Fruit fly (Drosophila melanogaster) whole organism, embryonic: ENCODE data around the gene CG13920.
A peak's percentile ranks its signal among the peaks of the same experiment; 100 is the strongest.

Source experiments
- ATbp ChIP-seq: fragments of 200-800 bp; sonication (Bioruptor generic); optimal IDR thresholded peaks from 2 replicates; lab custom pipeline; 2017; ENCODE audit warnings: missing biosample characterization, mild to moderate bottlenecking, missing genetic modification characterization, missing genetic modification reagents
- Aef1 ChIP-seq: fragments of 200-800 bp; sonication (Bioruptor generic); IDR thresholded peaks from 3 replicates; pipeline ENCODE4 v1.3.6; 2022; ENCODE audit warnings: missing biosample characterization, missing genetic modification characterization
- Antp ChIP-seq: fragments of 200-800 bp; sonication (Bioruptor generic); optimal IDR thresholded peaks from 3 replicates; lab custom pipeline; 2016; ENCODE audit warnings: missing biosample characterization, missing genetic modification characterization
- Atf-2 ChIP-seq: fragments of 200-800 bp; sonication (Bioruptor generic); optimal IDR thresholded peaks from 2 replicates; lab custom pipeline; 2016; ENCODE audit warnings: missing biosample characterization, missing genetic modification characterization
- Bdp1 ChIP-seq: fragments of 200-800 bp; sonication (Bioruptor generic); optimal IDR thresholded peaks from 3 replicates; lab custom pipeline; 2016; ENCODE audit warnings: missing biosample characterization, missing genetic modification characterization
- C15 ChIP-seq: fragments of 200-800 bp; sonication (Bioruptor generic); IDR thresholded peaks from 3 replicates; pipeline ENCODE4 v1.3.6; 2022; ENCODE audit warnings: missing biosample characterization, missing genetic modification characterization
- CG1024 ChIP-seq: fragments of 200-800 bp; sonication (Bioruptor generic); IDR thresholded peaks from 2 replicates; pipeline ENCODE4 v1.3.6; 2022; ENCODE audit warnings: missing biosample characterization, missing genetic modification characterization
- CG10274 ChIP-seq: fragments of 200-800 bp; sonication (Bioruptor generic); optimal IDR thresholded peaks from 3 replicates; lab custom pipeline; 2017; ENCODE audit warnings: missing biosample characterization, mild to moderate bottlenecking, missing genetic modification characterization
- CG10321 ChIP-seq: fragments of 200-800 bp; sonication (Bioruptor generic); IDR thresholded peaks from 2 replicates; pipeline ENCODE4 v1.3.6; 2022; ENCODE audit warnings: missing biosample characterization, missing genetic modification characterization
- CG10366 ChIP-seq: fragments of 200-800 bp; sonication (Bioruptor generic); IDR thresholded peaks from 2 replicates; pipeline ENCODE4 v1.3.6; 2022; ENCODE audit warnings: missing biosample characterization, missing genetic modification characterization
- CG11560 ChIP-seq: fragments of 200-800 bp; sonication (Bioruptor generic); IDR thresholded peaks from 3 replicates; pipeline ENCODE4 v1.3.6; 2022; ENCODE audit warnings: missing biosample characterization, missing genetic modification characterization
- CG11695 ChIP-seq: fragments of 200-800 bp; sonication (Bioruptor generic); IDR thresholded peaks from 3 replicates; pipeline ENCODE4 v1.3.6; 2022; ENCODE audit warnings: missing biosample characterization, missing genetic modification characterization
- CG12391 ChIP-seq: fragments of 200-800 bp; sonication (Bioruptor generic); optimal IDR thresholded peaks from 3 replicates; lab custom pipeline; 2018; ENCODE audit warnings: missing biosample characterization, mild to moderate bottlenecking, missing genetic modification characterization, moderate library complexity
- CG13123 ChIP-seq: fragments of 200-800 bp; sonication (Bioruptor generic); optimal IDR thresholded peaks from 2 replicates; lab custom pipeline; 2016; ENCODE audit warnings: missing biosample characterization, missing genetic modification characterization
- CG15514 ChIP-seq: fragments of 200-800 bp; sonication (Bioruptor generic); optimal IDR thresholded peaks from 3 replicates; lab custom pipeline; 2017; ENCODE audit warnings: missing biosample characterization, missing genetic modification characterization, mild to moderate bottlenecking, moderate library complexity, missing genetic modification reagents
- CG30431 ChIP-seq: fragments of 200-800 bp; sonication (Bioruptor generic); optimal IDR thresholded peaks from 2 replicates; lab custom pipeline; 2017; ENCODE audit warnings: missing biosample characterization, missing genetic modification characterization
- CG3163 ChIP-seq: fragments of 200-800 bp; sonication (Bioruptor generic); optimal IDR thresholded peaks from 3 replicates; lab custom pipeline; 2016; ENCODE audit warnings: missing biosample characterization, missing genetic modification characterization
- CG6683 ChIP-seq: fragments of 200-800 bp; sonication (Bioruptor generic); optimal IDR thresholded peaks from 2 replicates; lab custom pipeline; 2017; ENCODE audit warnings: missing biosample characterization, mild to moderate bottlenecking, missing genetic modification characterization, missing genetic modification reagents
- CG7271 ChIP-seq: fragments of 200-800 bp; sonication (Bioruptor generic); optimal IDR thresholded peaks from 2 replicates; lab custom pipeline; 2018; ENCODE audit warnings: missing biosample characterization, mild to moderate bottlenecking, missing genetic modification characterization, moderate library complexity
- CG8281 ChIP-seq: fragments of 200-800 bp; sonication (Bioruptor generic); optimal IDR thresholded peaks from 2 replicates; lab custom pipeline; 2018; ENCODE audit warnings: missing biosample characterization, mild to moderate bottlenecking, missing genetic modification characterization, moderate library complexity
- Fer1 ChIP-seq: fragments of 200-800 bp; sonication (Bioruptor generic); optimal IDR thresholded peaks from 2 replicates; lab custom pipeline; 2017; ENCODE audit warnings: missing biosample characterization, mild to moderate bottlenecking, missing genetic modification characterization
- HHEX ChIP-seq: fragments of 200-800 bp; sonication (Bioruptor generic); optimal IDR thresholded peaks from 3 replicates; lab custom pipeline; 2017; ENCODE audit warnings: missing biosample characterization, mild to moderate bottlenecking, missing genetic modification characterization, missing genetic modification reagents
- HLHmδ ChIP-seq: fragments of 200-800 bp; sonication (Bioruptor generic); optimal IDR thresholded peaks from 2 replicates; lab custom pipeline; 2018; ENCODE audit warnings: missing biosample characterization, mild to moderate bottlenecking, missing genetic modification characterization, moderate library complexity
- HmgZ ChIP-seq: fragments of 200-800 bp; sonication (Bioruptor generic); optimal IDR thresholded peaks from 2 replicates; lab custom pipeline; 2018; ENCODE audit warnings: missing biosample characterization, mild to moderate bottlenecking, missing genetic modification characterization
- Hsf ChIP-seq: fragments of 200-800 bp; sonication (Bioruptor generic); optimal IDR thresholded peaks from 3 replicates; lab custom pipeline; 2016; ENCODE audit warnings: missing biosample characterization, missing genetic modification characterization
- Poxn ChIP-seq: fragments of 200-800 bp; sonication (Bioruptor generic); IDR thresholded peaks from 2 replicates; pipeline ENCODE4 v1.3.6; 2022; ENCODE audit warnings: missing biosample characterization, missing genetic modification characterization
- Spps ChIP-seq: fragments of 200-800 bp; sonication (Bioruptor generic); optimal IDR thresholded peaks from 2 replicates; lab custom pipeline; 2018; ENCODE audit warnings: missing biosample characterization, mild to moderate bottlenecking, missing genetic modification characterization
- Vsx1 ChIP-seq: fragments of 200-800 bp; sonication (Bioruptor generic); optimal IDR thresholded peaks from 2 replicates; lab custom pipeline; 2017; ENCODE audit warnings: missing biosample characterization, mild to moderate bottlenecking, missing genetic modification characterization, missing genetic modification reagents
- Xrp1 ChIP-seq: fragments of 200-800 bp; sonication (Bioruptor generic); IDR thresholded peaks from 2 replicates; pipeline ENCODE4 v1.3.6; 2022; ENCODE audit warnings: missing biosample characterization, missing genetic modification characterization
- al ChIP-seq: fragments of 200-800 bp; sonication (Bioruptor generic); IDR thresholded peaks from 2 replicates; pipeline ENCODE4 v1.3.6; 2022; ENCODE audit warnings: missing biosample characterization, missing genetic modification characterization
- bcd ChIP-seq: fragments of 200-800 bp; sonication (Bioruptor generic); optimal IDR thresholded peaks from 2 replicates; lab custom pipeline; 2017; ENCODE audit warnings: missing biosample characterization, mild to moderate bottlenecking, missing genetic modification characterization
- dimm ChIP-seq: fragments of 200-800 bp; sonication (Bioruptor generic); IDR thresholded peaks from 2 replicates; pipeline ENCODE4 v1.3.6; 2022; ENCODE audit warnings: missing biosample characterization, missing genetic modification characterization
- dysf ChIP-seq: fragments of 200-800 bp; sonication (Bioruptor generic); IDR thresholded peaks from 3 replicates; pipeline ENCODE4 v1.3.6; 2022; ENCODE audit warnings: missing biosample characterization, missing genetic modification characterization
- ewg ChIP-seq: fragments of 200-800 bp; sonication (Bioruptor generic); optimal IDR thresholded peaks from 3 replicates; lab custom pipeline; 2017; ENCODE audit warnings: mild to moderate bottlenecking, missing biosample characterization, missing genetic modification reagents, missing genetic modification characterization
- fu2 ChIP-seq: fragments of 200-800 bp; sonication (Bioruptor generic); optimal IDR thresholded peaks from 2 replicates; lab custom pipeline; 2016; ENCODE audit warnings: missing biosample characterization, missing genetic modification characterization
- gem ChIP-seq: fragments of 200-800 bp; sonication (Bioruptor generic); optimal IDR thresholded peaks from 2 replicates; lab custom pipeline; 2019; ENCODE audit warnings: missing biosample characterization, mild to moderate bottlenecking, missing genetic modification characterization, moderate library complexity
- gsb-n ChIP-seq: fragments of 200-800 bp; sonication (Bioruptor generic); optimal IDR thresholded peaks from 3 replicates; lab custom pipeline; 2018; ENCODE audit warnings: missing biosample characterization, mild to moderate bottlenecking, missing genetic modification characterization
- hkb ChIP-seq, 2 experiments: fragments of 200-800 bp in 1 of 2; fragments of >200 bp in 1 of 2; sonication (Bioruptor generic) in 1 of 2; IDR thresholded peaks in 1 of 2; optimal IDR thresholded peaks in 1 of 2; 2 replicates each; pipeline versions ENCODE4 v1.3.6 to Lab custom; 2017 to 2022; ENCODE audit warnings: missing biosample characterization in 1 of 2, missing genetic modification characterization in 1 of 2
- kni ChIP-seq: fragments of 200-800 bp; sonication (Bioruptor generic); optimal IDR thresholded peaks from 3 replicates; lab custom pipeline; 2017; ENCODE audit warnings: mild to moderate bottlenecking, missing biosample characterization, missing genetic modification reagents, missing genetic modification characterization
- nerfin-1 ChIP-seq: fragments of 200-800 bp; sonication (Bioruptor generic); optimal IDR thresholded peaks from 3 replicates; lab custom pipeline; 2019; ENCODE audit warnings: missing biosample characterization, mild to moderate bottlenecking, missing genetic modification characterization, moderate library complexity
- pb ChIP-seq: fragments of 200-800 bp; sonication (Bioruptor generic); optimal IDR thresholded peaks from 3 replicates; lab custom pipeline; 2016; ENCODE audit warnings: missing biosample characterization, missing genetic modification characterization
- pros ChIP-seq: fragments of 200-800 bp; sonication (Bioruptor generic); optimal IDR thresholded peaks from 3 replicates; lab custom pipeline; 2019; ENCODE audit warnings: missing biosample characterization, mild to moderate bottlenecking, missing genetic modification characterization, moderate library complexity
- ranshi ChIP-seq: fragments of 200-800 bp; sonication (Bioruptor generic); IDR thresholded peaks from 2 replicates; pipeline ENCODE4 v1.3.6; 2022; ENCODE audit warnings: missing biosample characterization, missing genetic modification characterization
- sc ChIP-seq, 3 experiments: fragments of >200 bp in 2 of 3; fragments of 200-800 bp in 1 of 3; sonication (Bioruptor generic) in 1 of 3; optimal IDR thresholded peaks; 2 replicates in 2 of 3; 3 replicates in 1 of 3; lab custom pipeline; 2017; ENCODE audit warnings: mild to moderate bottlenecking in 1 of 3, missing biosample characterization in 1 of 3, missing genetic modification characterization in 1 of 3, missing genetic modification reagents in 1 of 3
- slbo ChIP-seq: fragments of 200-800 bp; sonication (Bioruptor generic); IDR thresholded peaks from 2 replicates; pipeline ENCODE4 v1.3.6; 2022; ENCODE audit warnings: missing biosample characterization, missing genetic modification characterization
- slp2 ChIP-seq: fragments of 200-800 bp; sonication (Bioruptor generic); optimal IDR thresholded peaks from 2 replicates; lab custom pipeline; 2016; ENCODE audit warnings: missing biosample characterization, missing genetic modification characterization
- sob ChIP-seq: fragments of 200-800 bp; sonication (Bioruptor generic); IDR thresholded peaks from 2 replicates; pipeline ENCODE4 v1.3.6; 2022; ENCODE audit warnings: missing biosample characterization, missing genetic modification characterization
- sug ChIP-seq: fragments of 200-800 bp; optimal IDR thresholded peaks from 2 replicates; lab custom pipeline; 2019; ENCODE audit warnings: missing biosample characterization, mild to moderate bottlenecking, missing genetic modification characterization, moderate library complexity
- zfh2 ChIP-seq: fragments of 200-800 bp; sonication (Bioruptor generic); optimal IDR thresholded peaks from 2 replicates; lab custom pipeline; 2016; ENCODE audit warnings: missing biosample characterization, missing genetic modification characterization

The CG13920 gene

dm6 chr3L:1639185-1639812 is 9.4 kb upstream of the CG13920 start, which contains the start of the genes Mettl2 and Bgb (continued):
- TF ChIP-seq hkb (optimal IDR thresholded peaks at IDR 0.05; lab: Kevin White, UChicago), result peak; percentile 64
- TF ChIP-seq hkb (GFP tag; IDR thresholded peaks at IDR 0.05; lab: Robert Waterston, UW), result peak; percentile 37; the same call in 1 of the 2 replicates
- TF ChIP-seq CG10366 (GFP tag; lab: Robert Waterston, UW), result peak; percentile 69
- peak; percentile 71 for TF ChIP-seq fu2 (GFP tag; lab: Kevin White, UChicago)
- TF ChIP-seq Spps (tag; lab: Kevin White, UChicago), result peak; percentile 65
- peak; percentile 85 for TF ChIP-seq Aef1 (GFP tag; lab: Robert Waterston, UW)
- TF ChIP-seq ewg (GFP tag; lab: Kevin White, UChicago), result peak; percentile 29
- peak; percentile 26 for TF ChIP-seq CG6683
- peak; percentile 26 for TF ChIP-seq CG10274 (GFP tag; lab: Kevin White, UChicago)
- TF ChIP-seq HmgZ, result peak; percentile 67
- TF ChIP-seq CG7271, result no peak
- no peak for TF ChIP-seq dimm
- peak; percentile 52 for TF ChIP-seq CG30431 (GFP tag; lab: Kevin White, UChicago)
- peak; percentile 89 for TF ChIP-seq slbo (GFP tag; lab: Robert Waterston, UW)
- TF ChIP-seq Xrp1 (GFP tag; lab: Robert Waterston, UW), result peak; percentile 76
- no peak for TF ChIP-seq CG1024 (GFP tag; lab: Robert Waterston, UW)
- TF ChIP-seq C15 (GFP tag; lab: Robert Waterston, UW), result peak; percentile 46; the same call in 1 of the 3 replicates
- peak; percentile 49 for TF ChIP-seq CG3163 (GFP tag; lab: Kevin White, UChicago)
- peak; percentile 64 for TF ChIP-seq Atf-2 (GFP tag; lab: Kevin White, UChicago)
- no peak for TF ChIP-seq ATbp
- no peak for TF ChIP-seq CG8281
- TF ChIP-seq CG12391 (tag; lab: Kevin White, UChicago), result peak; percentile 75
- peak; percentile 25 for TF ChIP-seq kni (GFP tag; lab: Kevin White, UChicago)
- TF ChIP-seq Hsf (GFP tag; lab: Kevin White, UChicago), result peak; percentile 88
- peak; percentile 58 for TF ChIP-seq Fer1 (GFP tag; lab: Kevin White, UChicago)
- peak; percentile 87 for TF ChIP-seq gem
- TF ChIP-seq ranshi (GFP tag; lab: Robert Waterston, UW), result peak; percentile 85; the same call in 1 of the 2 replicates
- TF ChIP-seq Poxn, result no peak
- TF ChIP-seq Vsx1 (GFP tag; lab: Kevin White, UChicago), result no peak
- TF ChIP-seq sob, result peak; percentile 82
- TF ChIP-seq CG10321 (GFP tag; lab: Robert Waterston, UW), result no peak
- TF ChIP-seq nerfin-1, result peak; percentile 54
- peak; percentile 87 for TF ChIP-seq Antp (GFP tag; lab: Kevin White, UChicago)
- TF ChIP-seq HHEX (GFP tag; lab: Kevin White, UChicago), result peak; percentile 32
- peak; percentile 76 for TF ChIP-seq sug
- TF ChIP-seq sc (optimal IDR thresholded peaks at IDR 0.05; lab: Kevin White, UChicago), result no peak
- no peak for TF ChIP-seq sc (GFP tag; optimal IDR thresholded peaks at IDR 0.05; lab: Kevin White, UChicago)
- peak; percentile 49 for TF ChIP-seq gsb-n (tag; lab: Kevin White, UChicago)
- no peak for TF ChIP-seq pros (GFP tag; lab: Kevin White, UChicago)
- peak; percentile 71 for TF ChIP-seq CG11560 (tag; lab: Robert Waterston, UW)
- peak; percentile 75 for TF ChIP-seq bcd (GFP tag; lab: Kevin White, UChicago)
- peak; percentile 46 for TF ChIP-seq pb
- no peak for TF ChIP-seq HLHmδ
- peak; percentile 39 for TF ChIP-seq Bdp1 (GFP tag; lab: Kevin White, UChicago)
- TF ChIP-seq slp2 (GFP tag; lab: Kevin White, UChicago), result peak; percentile 66
- peak; percentile 50 for TF ChIP-seq CG13123
- TF ChIP-seq CG15514 (GFP tag; lab: Kevin White, UChicago), result peak; percentile 83
- TF ChIP-seq dysf (GFP tag; lab: Robert Waterston, UW), result peak; percentile 87
- TF ChIP-seq CG11695, result peak; percentile 81; the same call in 2 of the 3 replicates
- TF ChIP-seq al (GFP tag; lab: Robert Waterston, UW), result peak; percentile 88
- TF ChIP-seq zfh2, result peak; percentile 91
